Worm (Caenorhabditis elegans): ENCODE measurements around the gene C16C8.19.

DNA sequence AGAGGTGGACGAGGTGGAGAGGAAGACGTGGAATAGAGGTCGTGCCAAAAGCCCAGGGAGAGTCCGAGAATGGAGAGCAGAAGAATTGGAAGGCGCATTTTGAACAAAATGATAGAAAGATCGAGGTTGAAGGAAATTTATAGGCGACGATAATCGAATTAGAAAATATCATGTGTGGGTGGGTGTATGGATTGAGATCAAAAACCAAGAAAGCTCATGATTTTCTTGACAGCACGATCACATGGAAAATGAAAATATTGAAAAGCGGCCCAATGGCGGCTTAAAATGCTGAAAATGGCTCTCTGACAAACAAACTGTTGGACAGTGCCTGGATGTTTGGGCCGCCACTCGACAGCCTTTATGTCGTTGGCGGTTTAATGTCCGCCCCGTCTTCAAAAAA lies 4.8 kb downstream of the C16C8.19 start, which contains the start of gene C16C8.9:
- no peak for TF ChIP-seq hlh-1 (tag; optimal IDR thresholded peaks at IDR 0.05)
- TF ChIP-seq sem-2 (GFP tag; optimal IDR thresholded peaks at IDR 0.05), result no peak

Data from whole organism, mixed stage, embryonic.